Worm (Caenorhabditis elegans) whole organism, young adult: Measurements from ENCODE around the gene B0222.11.

ENCODE experiments used
- B0019.2 ChIP-seq: fragments of 200-800 bp; sonication (Bioruptor generic); conservative IDR thresholded peaks from 2 replicates; pipeline ENCODE4 v1.3.6; 2022; ENCODE audit warnings: missing genetic modification reagents, missing genetic modification characterization, missing compliant biosample characterization
- F33H1.4 ChIP-seq: fragments of 200-800 bp; sonication (Bioruptor generic); IDR thresholded peaks from 2 replicates; pipeline ENCODE4 v1.3.6; 2022; ENCODE audit warnings: missing genetic modification reagents, missing genetic modification characterization, missing compliant biosample characterization
- F39B2.1 ChIP-seq: fragments of 200-800 bp; sonication (Bioruptor generic); IDR thresholded peaks from 2 replicates; pipeline ENCODE4 v1.3.6; 2022; ENCODE audit warnings: missing genetic modification reagents, missing genetic modification characterization, missing compliant biosample characterization
- F57A8.1 ChIP-seq: fragments of 200-800 bp; sonication (Bioruptor generic); optimal IDR thresholded peaks from 2 replicates; lab custom pipeline; 2018; ENCODE audit warnings: mild to moderate bottlenecking, missing genetic modification characterization, moderate library complexity, missing compliant biosample characterization
- T07F8.4 ChIP-seq: sonication (generic microtip); optimal IDR thresholded peaks from 2 replicates; lab custom pipeline; 2016; ENCODE audit warnings: mild to moderate bottlenecking, missing genetic modification characterization, moderate library complexity, missing compliant biosample characterization
- T26A5.8 ChIP-seq: sonication (generic microtip); optimal IDR thresholded peaks from 2 replicates; lab custom pipeline; 2016; ENCODE audit warnings: missing genetic modification characterization, missing compliant biosample characterization
- Y95B8A.8 ChIP-seq: fragments of 200-800 bp; sonication (Bioruptor generic); IDR thresholded peaks from 2 replicates; pipeline ENCODE4 v1.3.6; 2022; ENCODE audit warnings: missing genetic modification reagents, missing genetic modification characterization, missing compliant biosample characterization
- ZK185.1 ChIP-seq: sonication (generic microtip); optimal IDR thresholded peaks from 2 replicates; lab custom pipeline; 2016; ENCODE audit warnings: mild to moderate bottlenecking, missing genetic modification characterization, missing compliant biosample characterization; ENCODE audit not compliant: poor library complexity, severe bottlenecking
- akir-1 ChIP-seq: fragments of 200-800 bp; sonication (Bioruptor generic); optimal IDR thresholded peaks from 2 replicates; lab custom pipeline; 2018; ENCODE audit warnings: mild to moderate bottlenecking, missing genetic modification characterization, moderate library complexity, missing compliant biosample characterization
- atf-7 ChIP-seq: sonication (generic microtip); optimal IDR thresholded peaks from 2 replicates; lab custom pipeline; 2017; ENCODE audit warnings: mild to moderate bottlenecking, missing genetic modification characterization, missing compliant biosample characterization
- attf-5 ChIP-seq: fragments of 200-800 bp; sonication (Bioruptor generic); optimal IDR thresholded peaks from 2 replicates; lab custom pipeline; 2018; ENCODE audit warnings: mild to moderate bottlenecking, missing genetic modification characterization, missing compliant biosample characterization
- bed-1 ChIP-seq: fragments of 200-800 bp; sonication (Bioruptor generic); IDR thresholded peaks from 2 replicates; pipeline ENCODE4 v1.3.6; 2022; ENCODE audit warnings: missing genetic modification reagents, missing genetic modification characterization, missing compliant biosample characterization
- bed-2 ChIP-seq: fragments of 200-800 bp; sonication (Bioruptor generic); IDR thresholded peaks from 2 replicates; pipeline ENCODE4 v1.3.6; 2022; ENCODE audit warnings: missing genetic modification reagents, missing genetic modification characterization, missing compliant biosample characterization
- ccch-3 ChIP-seq: fragments of 200-800 bp; sonication (Bioruptor generic); optimal IDR thresholded peaks from 2 replicates; lab custom pipeline; 2018; ENCODE audit warnings: mild to moderate bottlenecking, missing genetic modification characterization, missing compliant biosample characterization
- ceh-58 ChIP-seq: fragments of 200-800 bp; sonication (Bioruptor generic); IDR thresholded peaks from 2 replicates; pipeline ENCODE4 v1.3.6; 2022; ENCODE audit warnings: missing genetic modification characterization, missing compliant biosample characterization
- chd-7 ChIP-seq: sonication (generic microtip); optimal IDR thresholded peaks from 2 replicates; lab custom pipeline; 2016; ENCODE audit warnings: mild to moderate bottlenecking, missing genetic modification characterization, moderate library complexity, missing compliant biosample characterization
- dpff-1 ChIP-seq: sonication (generic microtip); optimal IDR thresholded peaks from 2 replicates; lab custom pipeline; 2017; ENCODE audit warnings: mild to moderate bottlenecking, missing genetic modification characterization, missing compliant biosample characterization
- ets-4 ChIP-seq: fragments of 200-800 bp; sonication (Bioruptor generic); optimal IDR thresholded peaks from 2 replicates; lab custom pipeline; 2018; ENCODE audit warnings: mild to moderate bottlenecking, missing genetic modification characterization, missing compliant biosample characterization
- hmg-1.2 ChIP-seq: fragments of 200-800 bp; sonication (Bioruptor generic); IDR thresholded peaks from 2 replicates; pipeline ENCODE4 v1.3.6; 2022; ENCODE audit warnings: missing genetic modification reagents, missing genetic modification characterization, missing compliant biosample characterization
- lin-35 ChIP-seq, 3 experiments: fragments of 150-350 bp in 2 of 3; sonication (generic microtip) in 1 of 3; optimal IDR thresholded peaks; 2 replicates each; lab custom pipeline; 2014 to 2018; ENCODE audit warnings: missing biosample characterization in 3 of 3, missing genetic modification characterization in 3 of 3, missing genetic modification reagents in 3 of 3
- nhr-80 ChIP-seq: sonication (generic microtip); optimal IDR thresholded peaks from 2 replicates; lab custom pipeline; 2016; ENCODE audit warnings: missing genetic modification characterization, missing compliant biosample characterization
- rcor-1 ChIP-seq: fragments of 200-800 bp; sonication (Bioruptor generic); IDR thresholded peaks from 2 replicates; pipeline ENCODE4 v1.3.6; 2022; ENCODE audit warnings: missing genetic modification reagents, missing genetic modification characterization, missing compliant biosample characterization
- rec-8 ChIP-seq, 2 experiments: sonication (generic microtip); optimal IDR thresholded peaks; 2 replicates each; lab custom pipeline; 2016; ENCODE audit warnings: mild to moderate bottlenecking in 2 of 2, missing genetic modification characterization in 2 of 2, missing genetic modification reagents in 2 of 2, missing genotype in 2 of 2, missing biosample characterization in 1 of 2, missing compliant biosample characterization in 1 of 2, moderate library complexity in 1 of 2
- repo-1 ChIP-seq: sonication (generic microtip); optimal IDR thresholded peaks from 2 replicates; lab custom pipeline; 2017; ENCODE audit warnings: mild to moderate bottlenecking, missing genetic modification characterization, missing compliant biosample characterization
- somi-1 ChIP-seq: fragments of 200-800 bp; sonication (Bioruptor generic); optimal IDR thresholded peaks from 2 replicates; lab custom pipeline; 2018; ENCODE audit warnings: mild to moderate bottlenecking, missing genetic modification characterization, missing compliant biosample characterization
- tbp1 ChIP-seq: fragments of 200-800 bp; sonication (Bioruptor generic); optimal IDR thresholded peaks from 2 replicates; lab custom pipeline; 2018; ENCODE audit warnings: mild to moderate bottlenecking, missing genetic modification characterization, missing compliant biosample characterization
- unc-130 ChIP-seq: sonication (generic microtip); optimal IDR thresholded peaks from 2 replicates; lab custom pipeline; 2016; ENCODE audit warnings: missing genetic modification reagents, missing genetic modification characterization, missing compliant biosample characterization
- zim-3 ChIP-seq: sonication (generic microtip); optimal IDR thresholded peaks from 2 replicates; lab custom pipeline; 2017; ENCODE audit warnings: mild to moderate bottlenecking, missing genetic modification characterization, moderate library complexity, missing compliant biosample characterization
- ztf-18 ChIP-seq: sonication (generic microtip); optimal IDR thresholded peaks from 2 replicates; lab custom pipeline; 2016; ENCODE audit warnings: missing genotype, mild to moderate bottlenecking, missing genetic modification characterization, missing compliant biosample characterization
- ztf-28 ChIP-seq: fragments of 200-800 bp; sonication (Bioruptor generic); IDR thresholded peaks from 2 replicates; pipeline ENCODE4 v1.3.6; 2022; ENCODE audit warnings: missing genetic modification reagents, missing genetic modification characterization, missing compliant biosample characterization

The B0222.11 gene

DNA sequence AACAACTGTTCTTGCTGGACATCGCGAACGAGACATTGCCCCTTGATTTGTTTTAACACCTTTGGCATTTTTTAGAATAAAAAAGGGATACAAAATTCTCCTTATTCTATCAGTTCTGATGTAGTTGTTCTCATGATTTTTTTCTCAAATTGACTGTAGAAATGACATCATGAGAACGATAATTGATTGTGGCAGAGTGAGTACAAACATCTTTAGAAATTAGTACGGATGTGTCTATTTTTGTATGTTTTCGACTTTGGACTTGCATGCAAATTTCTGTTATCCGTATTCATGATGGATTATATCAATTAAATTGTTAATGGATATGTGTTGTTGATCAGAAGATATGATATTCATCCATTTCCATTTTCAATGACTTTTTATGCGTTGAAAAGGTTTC lies 19.8 kb downstream of the B0222.11 start:
- no peak for TF ChIP-seq tbp1
- TF ChIP-seq ets-4, result no peak

DNA sequence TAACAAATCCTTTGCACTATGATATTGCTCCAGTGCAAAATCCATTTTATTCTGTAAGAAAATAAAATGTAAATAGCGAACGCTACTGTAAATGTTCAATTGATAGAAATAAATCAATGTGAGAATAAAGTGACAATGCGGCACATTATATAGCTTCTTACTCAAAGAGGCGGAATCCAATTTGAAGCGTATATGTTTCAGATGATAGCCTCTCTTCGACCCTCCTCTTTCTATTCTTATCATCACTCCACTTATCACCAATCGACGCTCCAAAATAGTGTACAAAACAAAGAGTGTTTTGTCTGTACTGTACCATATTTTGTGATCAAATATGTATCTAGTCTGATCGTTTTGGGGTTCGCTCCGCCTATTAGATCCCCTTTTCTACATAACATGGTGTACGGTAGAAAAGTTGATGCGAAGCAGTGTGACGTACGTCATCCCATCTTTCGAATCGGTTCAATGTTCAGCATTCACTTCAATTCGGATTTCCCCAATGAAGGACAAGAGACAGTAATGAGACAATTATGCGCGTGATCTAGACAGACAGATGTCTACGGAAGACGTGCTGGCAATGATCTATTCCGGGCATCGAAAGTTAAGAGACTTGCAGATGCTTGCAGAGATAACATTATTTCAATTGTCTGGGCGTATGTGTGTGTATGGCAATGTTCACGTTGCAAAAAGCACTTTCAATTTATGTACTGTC lies 21.0 kb downstream of the B0222.11 start, which contains the start of gene spl-2:
Gene spl-2, minus strand, starts transcription at position 51 of the 709 bp plus-strand sequence.
- TF ChIP-seq Y95B8A.8 (GFP tag; lab: Robert Waterston, UW) (no peak), chd-7 (tag; lab: Kevin White, UChicago) (no peak), somi-1 (no peak), ceh-58 (GFP tag; lab: Robert Waterston, UW) (no peak), hmg-1.2 (peak; percentile 33; the same call in 1 of the 2 replicates), F57A8.1 (GFP tag; lab: Kevin White, UChicago) (no peak), T07F8.4 (no peak), rec-8 (tag; optimal IDR thresholded peaks at IDR 0.05; lab: Kevin White, UChicago) (no peak)

DNA sequence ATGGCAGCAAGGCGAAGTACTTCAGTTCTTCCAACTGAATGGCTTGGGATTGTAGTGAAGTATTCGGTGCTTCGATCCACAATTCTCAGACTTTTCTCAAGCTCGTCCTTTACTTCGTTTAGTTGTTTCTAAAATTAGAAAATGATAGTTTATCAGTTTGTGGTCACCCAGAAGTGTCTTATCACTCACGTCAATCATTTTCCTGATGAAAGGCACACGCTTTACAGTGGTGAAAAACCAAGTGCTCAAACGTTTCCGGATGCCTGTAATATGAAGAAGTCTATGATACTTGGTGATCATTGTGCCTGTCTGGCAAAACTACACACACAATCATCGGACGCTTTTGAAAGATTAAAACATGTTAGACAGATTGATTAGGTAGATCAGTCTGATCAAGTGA lies 21.8 kb downstream of the B0222.11 start:
- TF ChIP-seq nhr-80 (tag; lab: Kevin White, UChicago) (peak; percentile 70), zim-3 (tag; lab: Kevin White, UChicago) (no peak), lin-35 (GFP tag; optimal IDR thresholded peaks at IDR 0.05; lab: Kevin White, UChicago) (no peak), rcor-1 (GFP tag; lab: Robert Waterston, UW) (no peak), ztf-18 (no peak), Y95B8A.8 (GFP tag; lab: Robert Waterston, UW) (no peak), attf-5 (GFP tag; lab: Kevin White, UChicago) (no peak)

DNA sequence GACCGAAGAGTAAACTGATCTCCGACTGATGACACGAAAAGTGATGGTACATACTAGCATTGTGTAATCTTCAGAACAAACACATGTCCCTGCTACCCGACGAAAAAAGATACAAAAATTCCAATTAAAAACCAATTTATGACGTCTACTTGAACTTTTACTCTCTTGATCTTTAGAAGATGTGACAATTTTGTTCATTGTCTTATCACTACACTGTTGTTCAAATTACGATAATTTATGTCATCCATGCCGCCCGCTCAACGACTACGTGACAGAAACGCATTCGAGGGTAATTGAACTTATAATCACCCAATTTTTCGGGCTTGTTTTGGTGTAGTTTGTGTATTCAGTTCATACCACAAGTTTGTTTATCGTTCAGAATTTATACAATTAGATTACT lies 24.1 kb downstream of the B0222.11 start:
- TF ChIP-seq F39B2.1 (GFP tag; lab: Robert Waterston, UW) (no peak), bed-1 (GFP tag; lab: Robert Waterston, UW) (no peak), F33H1.4 (GFP tag; lab: Robert Waterston, UW) (no peak), akir-1 (no peak), repo-1 (tag; lab: Kevin White, UChicago) (no peak), T26A5.8 (tag; lab: Kevin White, UChicago) (no peak), attf-5 (GFP tag; lab: Kevin White, UChicago) (no peak), ccch-3 (GFP tag; lab: Kevin White, UChicago) (no peak), unc-130 (GFP tag; lab: Kevin White, UChicago) (no peak), ztf-28 (GFP tag; lab: Robert Waterston, UW) (no peak)

DNA sequence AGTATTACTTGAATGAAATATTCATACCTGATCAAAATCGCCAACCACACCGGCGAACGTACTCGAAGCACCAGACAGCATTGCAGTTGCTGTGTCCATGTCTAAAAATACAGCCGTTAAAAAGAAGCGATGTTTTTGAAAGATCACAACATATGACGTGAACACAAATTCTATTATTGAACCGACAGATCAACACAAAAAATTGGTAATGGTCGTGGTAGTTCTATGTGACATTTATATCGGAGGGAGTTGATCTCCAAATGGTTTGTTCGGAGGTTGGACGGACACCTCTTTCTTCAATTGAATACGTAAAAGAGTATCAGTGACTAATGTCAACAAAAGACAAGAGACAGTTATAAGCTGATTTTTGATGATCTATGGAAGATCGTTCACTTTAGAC lies 26.7 kb downstream of the B0222.11 start, which contains the start of gene pitr-3:
Gene pitr-3, minus strand, starts transcription at position 101 of the 400 bp plus-strand sequence.
- TF ChIP-seq T26A5.8 (tag; lab: Kevin White, UChicago) (no peak), B0019.2 (no peak)
- TF ChIP-seq, all 124 proteins: peak for 0

DNA sequence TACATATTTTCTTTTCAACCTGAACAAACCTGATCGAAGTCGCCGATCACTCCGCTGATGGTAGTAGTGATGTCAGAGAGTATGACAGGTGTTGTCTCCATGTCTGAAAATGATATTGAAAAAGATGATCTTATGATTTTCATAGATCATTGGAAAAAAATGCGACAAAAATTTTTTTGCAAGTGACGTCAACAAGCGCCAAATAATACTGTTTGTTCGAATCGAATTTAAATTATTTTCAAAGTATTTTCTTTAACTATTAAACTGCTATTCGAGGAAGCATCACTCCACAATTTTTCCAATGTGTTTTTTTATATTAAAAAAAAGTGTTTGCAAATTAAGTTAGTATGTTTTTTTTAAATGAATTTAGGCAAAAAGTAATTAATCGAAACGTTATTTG lies 30.4 kb downstream of the B0222.11 start, which contains the start of gene pitr-2:
Gene pitr-2, minus strand, starts transcription at position 101 of the 400 bp plus-strand sequence.
- TF ChIP-seq bed-2 (GFP tag; lab: Robert Waterston, UW) (no peak), ZK185.1 (tag; lab: Kevin White, UChicago) (no peak), unc-130 (GFP tag; lab: Kevin White, UChicago) (no peak), dpff-1 (tag; lab: Kevin White, UChicago) (no peak), somi-1 (no peak), atf-7 (no peak), repo-1 (tag; lab: Kevin White, UChicago) (no peak)
